Worm (Caenorhabditis elegans) whole organism, young adult: ENCODE results near the gene ZK105.11.

Experiments
- F33H1.4 ChIP-seq: fragments of 200-800 bp; sonication (Bioruptor generic); IDR thresholded peaks from 2 replicates; pipeline ENCODE4 v1.3.6; 2022; ENCODE audit warnings: missing genetic modification reagents, missing genetic modification characterization, missing compliant biosample characterization
- F55B11.4 ChIP-seq: sonication (generic microtip); optimal IDR thresholded peaks from 2 replicates; lab custom pipeline; 2016; ENCODE audit warnings: missing compliant biosample characterization, missing genetic modification characterization, borderline replicate concordance; ENCODE audit not compliant: insufficient read depth
- F57A8.1 ChIP-seq: fragments of 200-800 bp; sonication (Bioruptor generic); optimal IDR thresholded peaks from 2 replicates; lab custom pipeline; 2018; ENCODE audit warnings: mild to moderate bottlenecking, missing genetic modification characterization, moderate library complexity, missing compliant biosample characterization
- Y53F4B.3 ChIP-seq: fragments of 200-800 bp; sonication (Bioruptor generic); IDR thresholded peaks from 2 replicates; pipeline ENCODE4 v1.3.6; 2022; ENCODE audit warnings: missing genetic modification reagents, missing genetic modification characterization, missing compliant biosample characterization
- Y53G8AR.9 ChIP-seq: fragments of 200-800 bp; sonication (Bioruptor generic); conservative IDR thresholded peaks from 2 replicates; pipeline ENCODE4 v1.3.6; 2022; ENCODE audit warnings: missing genetic modification reagents, missing genetic modification characterization, missing compliant biosample characterization
- Y56A3A.18 ChIP-seq: fragments of 200-800 bp; sonication (Bioruptor generic); IDR thresholded peaks from 2 replicates; pipeline ENCODE4 v1.3.6; 2022; ENCODE audit warnings: missing genetic modification reagents, missing genetic modification characterization, missing compliant biosample characterization
- Y67H2A.10 ChIP-seq: fragments of 200-800 bp; sonication (Bioruptor generic); conservative IDR thresholded peaks from 2 replicates; pipeline ENCODE4 v1.3.6; 2022; ENCODE audit warnings: missing genetic modification reagents, missing genetic modification characterization, missing compliant biosample characterization
- atf-7 ChIP-seq: sonication (generic microtip); optimal IDR thresholded peaks from 2 replicates; lab custom pipeline; 2017; ENCODE audit warnings: mild to moderate bottlenecking, missing genetic modification characterization, missing compliant biosample characterization
- athp-1 ChIP-seq: sonication (generic microtip); optimal IDR thresholded peaks from 2 replicates; lab custom pipeline; 2017; ENCODE audit warnings: mild to moderate bottlenecking, missing genetic modification characterization, missing compliant biosample characterization
- ccch-3 ChIP-seq: fragments of 200-800 bp; sonication (Bioruptor generic); optimal IDR thresholded peaks from 2 replicates; lab custom pipeline; 2018; ENCODE audit warnings: mild to moderate bottlenecking, missing genetic modification characterization, missing compliant biosample characterization
- ceh-27 ChIP-seq: fragments of 200-800 bp; sonication (Bioruptor generic); optimal IDR thresholded peaks from 2 replicates; lab custom pipeline; 2018; ENCODE audit warnings: mild to moderate bottlenecking, missing genetic modification characterization, moderate library complexity, missing compliant biosample characterization
- ceh-40 ChIP-seq: fragments of 200-800 bp; sonication (Bioruptor generic); IDR thresholded peaks from 2 replicates; pipeline ENCODE4 v1.3.6; 2022; ENCODE audit warnings: missing genetic modification characterization, missing compliant biosample characterization
- dox-1 ChIP-seq: fragments of 200-800 bp; sonication (Bioruptor generic); IDR thresholded peaks from 2 replicates; pipeline ENCODE4 v1.3.6; 2022; ENCODE audit warnings: missing genetic modification reagents, missing genetic modification characterization, missing compliant biosample characterization
- ets-4 ChIP-seq: fragments of 200-800 bp; sonication (Bioruptor generic); optimal IDR thresholded peaks from 2 replicates; lab custom pipeline; 2018; ENCODE audit warnings: mild to moderate bottlenecking, missing genetic modification characterization, missing compliant biosample characterization
- him-1 ChIP-seq: sonication (generic microtip); optimal IDR thresholded peaks from 2 replicates; lab custom pipeline; 2016; ENCODE audit warnings: missing genotype, missing genetic modification reagents, missing genetic modification characterization, missing compliant biosample characterization
- hrde-1 ChIP-seq: sonication (generic microtip); optimal IDR thresholded peaks from 2 replicates; lab custom pipeline; 2016; ENCODE audit warnings: missing genetic modification characterization, mild to moderate bottlenecking, missing compliant biosample characterization, moderate library complexity, missing genotype, missing genetic modification reagents, borderline replicate concordance
- hsf-1 ChIP-seq: fragments of 200-800 bp; sonication (Bioruptor generic); IDR thresholded peaks from 2 replicates; pipeline ENCODE4 v1.3.6; 2022; ENCODE audit warnings: missing genetic modification reagents, missing genetic modification characterization, missing compliant biosample characterization
- let-607 ChIP-seq, 2 experiments: fragments of 200-800 bp in 1 of 2; sonication (Bioruptor generic) in 1 of 2; sonication (generic microtip) in 1 of 2; optimal IDR thresholded peaks; 2 replicates each; lab custom pipeline; 2016 to 2018; ENCODE audit warnings: mild to moderate bottlenecking in 2 of 2, missing compliant biosample characterization in 2 of 2, missing genetic modification characterization in 2 of 2, moderate library complexity in 2 of 2, missing genotype in 1 of 2
- lin-26 ChIP-seq: fragments of 200-800 bp; sonication (Bioruptor generic); IDR thresholded peaks from 2 replicates; pipeline ENCODE4 v1.3.6; 2022; ENCODE audit warnings: missing genetic modification reagents, missing genetic modification characterization, missing compliant biosample characterization
- lin-40 ChIP-seq: sonication (generic microtip); optimal IDR thresholded peaks from 2 replicates; lab custom pipeline; 2016; ENCODE audit warnings: missing genetic modification characterization, mild to moderate bottlenecking, missing compliant biosample characterization, missing genotype, missing genetic modification reagents
- madf-3 ChIP-seq: fragments of 200-800 bp; sonication (Bioruptor generic); IDR thresholded peaks from 2 replicates; pipeline ENCODE4 v1.3.6; 2022; ENCODE audit warnings: missing genetic modification reagents, missing genetic modification characterization, missing compliant biosample characterization
- madf-6 ChIP-seq: fragments of 200-800 bp; sonication (Bioruptor generic); IDR thresholded peaks from 2 replicates; pipeline ENCODE4 v1.3.6; 2022; ENCODE audit warnings: missing genetic modification reagents, missing genetic modification characterization, missing compliant biosample characterization
- mcd-1 ChIP-seq: fragments of 200-800 bp; sonication (Bioruptor generic); IDR thresholded peaks from 2 replicates; pipeline ENCODE4 v1.3.6; 2022; ENCODE audit warnings: missing genetic modification reagents, missing genetic modification characterization, missing compliant biosample characterization
- nfya-2 ChIP-seq: fragments of 200-800 bp; sonication (Bioruptor generic); IDR thresholded peaks from 2 replicates; pipeline ENCODE4 v1.3.6; 2022; ENCODE audit warnings: missing genetic modification reagents, missing genetic modification characterization, missing compliant biosample characterization
- nfyb-1 ChIP-seq: fragments of 200-800 bp; sonication (Bioruptor generic); IDR thresholded peaks from 2 replicates; pipeline ENCODE4 v1.3.6; 2022; ENCODE audit warnings: missing genetic modification reagents, missing genetic modification characterization, missing compliant biosample characterization
- nhr-120 ChIP-seq: fragments of 200-800 bp; sonication (Bioruptor generic); IDR thresholded peaks from 2 replicates; pipeline ENCODE4 v1.3.6; 2022; ENCODE audit warnings: missing genetic modification characterization, missing compliant biosample characterization
- nhr-27 ChIP-seq: fragments of 200-800 bp; sonication (Bioruptor generic); optimal IDR thresholded peaks from 2 replicates; lab custom pipeline; 2018; ENCODE audit warnings: mild to moderate bottlenecking, missing genetic modification characterization, moderate library complexity, missing compliant biosample characterization
- nhr-80 ChIP-seq: sonication (generic microtip); optimal IDR thresholded peaks from 2 replicates; lab custom pipeline; 2016; ENCODE audit warnings: missing genetic modification characterization, missing compliant biosample characterization
- rec-8 ChIP-seq, 2 experiments: sonication (generic microtip); optimal IDR thresholded peaks; 2 replicates each; lab custom pipeline; 2016; ENCODE audit warnings: mild to moderate bottlenecking in 2 of 2, missing genetic modification characterization in 2 of 2, missing genetic modification reagents in 2 of 2, missing genotype in 2 of 2, missing biosample characterization in 1 of 2, missing compliant biosample characterization in 1 of 2, moderate library complexity in 1 of 2
- rpc-1 ChIP-seq, 2 experiments: fragments of 150-350 bp in 1 of 2; sonication (generic microtip) in 1 of 2; optimal IDR thresholded peaks; 2 replicates each; lab custom pipeline; 2014 to 2018; ENCODE audit warnings: missing biosample characterization in 1 of 2, missing genetic modification characterization in 1 of 2, missing genetic modification reagents in 1 of 2, missing genotype in 1 of 2
- sdz-38 ChIP-seq: sonication (generic microtip); optimal IDR thresholded peaks from 2 replicates; lab custom pipeline; 2016; ENCODE audit warnings: missing genotype, missing genetic modification characterization, missing compliant biosample characterization
- snpc-1.1 ChIP-seq: sonication (generic microtip); optimal IDR thresholded peaks from 2 replicates; lab custom pipeline; 2017; ENCODE audit warnings: missing genetic modification characterization, mild to moderate bottlenecking, missing compliant biosample characterization, antibody characterized with exemption, moderate library complexity, missing genotype, missing genetic modification reagents; ENCODE audit not compliant: insufficient read depth
- tlf-1 ChIP-seq: fragments of 200-800 bp; sonication (Bioruptor generic); optimal IDR thresholded peaks from 2 replicates; lab custom pipeline; 2018; ENCODE audit warnings: mild to moderate bottlenecking, missing genetic modification characterization, missing compliant biosample characterization
- unc-130 ChIP-seq: sonication (generic microtip); optimal IDR thresholded peaks from 2 replicates; lab custom pipeline; 2016; ENCODE audit warnings: missing genetic modification reagents, missing genetic modification characterization, missing compliant biosample characterization
- unc-62 ChIP-seq: fragments of 150-350 bp; optimal IDR thresholded peaks from 2 replicates; lab custom pipeline; 2014; ENCODE audit warnings: missing biosample characterization, missing genetic modification reagents, missing genetic modification characterization
- zfh-2 ChIP-seq: fragments of 200-800 bp; sonication (Bioruptor generic); conservative IDR thresholded peaks from 2 replicates; pipeline ENCODE4 v1.3.6; 2022; ENCODE audit warnings: missing genetic modification reagents, missing genetic modification characterization, missing compliant biosample characterization
- ztf-22 ChIP-seq: fragments of 200-800 bp; sonication (Bioruptor generic); optimal IDR thresholded peaks from 2 replicates; lab custom pipeline; 2018; ENCODE audit warnings: mild to moderate bottlenecking, missing genetic modification characterization, moderate library complexity, missing compliant biosample characterization
- ztf-26 ChIP-seq: sonication (generic microtip); optimal IDR thresholded peaks from 2 replicates; lab custom pipeline; 2017; ENCODE audit warnings: missing genetic modification characterization, missing compliant biosample characterization
- ztf-28 ChIP-seq: fragments of 200-800 bp; sonication (Bioruptor generic); IDR thresholded peaks from 2 replicates; pipeline ENCODE4 v1.3.6; 2022; ENCODE audit warnings: missing genetic modification reagents, missing genetic modification characterization, missing compliant biosample characterization
- ztf-3 ChIP-seq: fragments of 200-800 bp; sonication (Bioruptor generic); optimal IDR thresholded peaks from 2 replicates; lab custom pipeline; 2018; ENCODE audit warnings: mild to moderate bottlenecking, missing genetic modification characterization, missing compliant biosample characterization

The ZK105.11 gene

DNA sequence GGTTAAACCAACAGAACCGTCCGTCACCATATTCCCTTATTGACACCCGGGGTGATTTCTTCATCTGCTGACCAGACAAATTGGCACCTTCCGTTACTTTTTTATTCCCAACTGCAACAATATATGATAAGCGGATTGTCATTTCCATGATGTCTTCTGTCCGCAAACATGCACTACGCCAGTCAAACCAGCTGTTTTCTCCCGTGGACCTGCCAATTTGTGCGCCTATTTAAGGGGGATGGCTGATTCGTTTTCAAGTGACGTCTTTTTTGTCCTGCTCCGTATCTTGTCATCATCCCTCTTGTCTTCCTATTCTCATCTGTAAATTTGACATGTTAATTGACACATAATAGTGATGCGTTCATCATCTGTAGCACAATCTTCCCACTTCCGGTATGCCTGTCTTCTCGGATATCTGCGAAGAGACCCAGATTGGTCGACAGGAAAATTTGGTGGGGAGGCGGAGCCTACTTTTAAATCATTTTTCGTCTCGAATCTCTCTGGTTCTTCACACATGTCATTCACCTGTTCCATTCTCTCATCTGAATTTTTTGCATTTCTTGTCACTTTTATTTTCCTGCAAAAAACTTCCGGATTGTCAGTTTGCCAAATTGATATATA, 39.7 kb upstream of the ZK105.11 start (continued):
- TF ChIP-seq F57A8.1 (GFP tag; lab: Kevin White, UChicago): no peak
- no peak for TF ChIP-seq lin-26 (GFP tag; lab: Robert Waterston, UW)
- TF ChIP-seq mcd-1 (GFP tag; lab: Robert Waterston, UW): no peak
- peak; percentile 58 for TF ChIP-seq unc-62 (GFP tag; lab: Kevin White, UChicago)
- no peak for TF ChIP-seq madf-3 (GFP tag; lab: Robert Waterston, UW)
- no peak for TF ChIP-seq ztf-26 (tag; lab: Kevin White, UChicago)
- peak; percentile 90 to 94 for TF ChIP-seq let-607 (tag; optimal IDR thresholded peaks at IDR 0.05; lab: Kevin White, UChicago)
- peak; percentile 87 for TF ChIP-seq atf-7
- TF ChIP-seq Y56A3A.18 (GFP tag; lab: Robert Waterston, UW): no peak
- no peak for TF ChIP-seq ztf-28 (GFP tag; lab: Robert Waterston, UW)
- peak; percentile 67 for TF ChIP-seq ztf-22

DNA sequence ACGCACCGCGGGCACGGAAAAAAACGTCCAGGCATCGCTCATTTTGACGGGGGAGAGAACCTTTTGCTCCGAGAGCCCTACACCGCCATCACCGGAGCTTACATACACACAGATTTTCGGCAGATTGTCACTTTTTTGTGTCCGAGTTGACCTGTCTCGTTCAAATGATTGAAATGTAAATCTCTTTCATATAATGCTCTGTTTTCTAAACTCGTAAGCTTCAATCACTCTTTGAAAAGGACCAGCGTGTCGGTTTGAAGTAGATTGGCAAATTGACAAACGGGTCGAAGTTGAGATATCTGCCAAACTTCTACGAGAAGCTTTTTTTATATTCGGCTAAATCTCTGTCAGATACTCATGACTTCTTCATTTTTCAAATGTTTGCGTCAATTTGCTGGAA, 38.7 kb upstream of the ZK105.11 start:
- TF ChIP-seq Y67H2A.10: no peak
- no peak for TF ChIP-seq nhr-27 (tag; lab: Kevin White, UChicago)
- TF ChIP-seq nfyb-1 (GFP tag; lab: Robert Waterston, UW): no peak
- TF ChIP-seq, all 124 proteins: peak for 0

DNA sequence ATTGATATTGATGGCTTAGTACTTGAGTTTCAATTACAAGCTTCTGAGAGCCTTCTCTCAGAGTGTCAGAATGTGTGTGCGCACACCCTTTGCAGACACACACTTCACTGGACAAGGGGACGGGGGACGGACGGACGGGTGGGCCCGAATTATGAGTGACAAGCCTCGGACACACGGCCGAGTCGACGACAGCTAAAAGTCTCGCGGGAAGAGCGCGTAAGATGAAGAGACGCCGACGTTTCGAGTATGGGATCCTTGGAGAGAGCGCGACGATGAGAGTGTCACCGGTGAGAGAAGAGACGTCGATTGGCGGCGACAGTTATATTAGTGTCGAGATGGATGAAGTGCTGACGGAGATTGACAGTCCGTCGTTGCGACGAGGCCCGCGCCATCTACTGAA, 37.5 kb upstream of the ZK105.11 start:
- peak; percentile 85 for TF ChIP-seq unc-62 (GFP tag; lab: Kevin White, UChicago)
- no peak for TF ChIP-seq F33H1.4 (GFP tag; lab: Robert Waterston, UW)
- TF ChIP-seq madf-6: no peak
- TF ChIP-seq ceh-27 (GFP tag; lab: Kevin White, UChicago): peak; percentile 72
- TF ChIP-seq zfh-2 (GFP tag; lab: Robert Waterston, UW): peak; percentile 77
- TF ChIP-seq nhr-80 (tag; lab: Kevin White, UChicago): peak; percentile 3
- no peak for TF ChIP-seq hsf-1
- peak in 1 of 2 experiments; percentile 58 for TF ChIP-seq let-607 (tag; optimal IDR thresholded peaks at IDR 0.05; lab: Kevin White, UChicago)
- 0 out of 2 replicates have a peak, but pooled peaks have one; percentile 56 for TF ChIP-seq nfyb-1 (GFP tag; lab: Robert Waterston, UW)
- TF ChIP-seq nfya-2 (GFP tag; lab: Robert Waterston, UW): no peak
- no peak for TF ChIP-seq madf-3 (GFP tag; lab: Robert Waterston, UW)

DNA sequence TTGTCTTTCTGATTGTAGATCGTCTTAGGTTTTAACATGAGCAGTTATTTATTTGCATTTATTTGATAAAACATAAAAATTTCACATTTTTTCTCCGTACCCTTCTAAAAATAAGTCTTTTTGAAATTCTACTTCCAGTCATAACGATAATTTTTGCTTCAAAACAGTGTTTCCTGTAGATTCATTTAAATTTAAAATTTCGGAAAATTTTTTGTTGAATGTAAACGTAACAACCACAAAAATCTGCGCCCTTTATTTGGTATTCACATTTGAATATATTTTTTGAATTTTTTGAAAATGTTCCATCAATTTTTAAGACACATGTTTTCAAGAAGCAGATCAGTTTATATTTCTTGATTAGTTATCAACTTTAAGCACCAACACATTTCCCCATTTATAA, 37.0 kb upstream of the ZK105.11 start:
- TF ChIP-seq ets-4 (GFP tag; lab: Kevin White, UChicago) (no peak), hsf-1 (no peak), tlf-1 (GFP tag; lab: Kevin White, UChicago) (no peak), dox-1 (GFP tag; lab: Robert Waterston, UW) (no peak), hrde-1 (tag; lab: Kevin White, UChicago) (no peak), Y53G8AR.9 (GFP tag; lab: Robert Waterston, UW) (no peak), madf-3 (GFP tag; lab: Robert Waterston, UW) (no peak), snpc-1.1 (tag; lab: Kevin White, UChicago) (no peak), Y67H2A.10 (no peak), ceh-40 (GFP tag; lab: Robert Waterston, UW) (no peak)

ce11 chrV:7744068-7744467, 35.6 kb upstream of the ZK105.11 start:
- TF ChIP-seq nhr-120: no peak
- no peak for TF ChIP-seq athp-1 (tag; lab: Kevin White, UChicago)
- TF ChIP-seq rpc-1 (optimal IDR thresholded peaks at IDR 0.05; lab: Kevin White, UChicago): no peak
- no peak for TF ChIP-seq rpc-1 (tag; optimal IDR thresholded peaks at IDR 0.05; lab: Kevin White, UChicago)
- TF ChIP-seq Y53F4B.3: no peak
- TF ChIP-seq ztf-3 (GFP tag; lab: Kevin White, UChicago): no peak
- no peak for TF ChIP-seq ccch-3 (GFP tag; lab: Kevin White, UChicago)
- no peak for TF ChIP-seq unc-130 (GFP tag; lab: Kevin White, UChicago)
- TF ChIP-seq F55B11.4 (tag; lab: Kevin White, UChicago): no peak
- no peak for TF ChIP-seq rec-8 (tag; optimal IDR thresholded peaks at IDR 0.05; lab: Kevin White, UChicago)
- no peak for TF ChIP-seq F33H1.4 (GFP tag; lab: Robert Waterston, UW)
- peak; percentile 35 for TF ChIP-seq lin-40 (tag; lab: Kevin White, UChicago)
- peak; percentile 87 for TF ChIP-seq dox-1 (GFP tag; lab: Robert Waterston, UW)
- TF ChIP-seq sdz-38: no peak
- no peak for TF ChIP-seq madf-3 (GFP tag; lab: Robert Waterston, UW)
- TF ChIP-seq him-1 (tag; lab: Kevin White, UChicago): no peak
